Worm (Caenorhabditis elegans) whole organism, L2 larva: ENCODE measurements around the gene ifp-1.

Experiments
- aly-2 ChIP-seq: fragments of 150-350 bp; optimal IDR thresholded peaks from 2 replicates; lab custom pipeline; 2014; ENCODE audit warnings: missing biosample characterization, missing genetic modification characterization
- nhr-237 ChIP-seq: fragments of 150-350 bp; optimal IDR thresholded peaks from 2 replicates; lab custom pipeline; 2014; ENCODE audit warnings: missing biosample characterization, missing genetic modification characterization
- snpc-4 ChIP-seq: fragments of 150-350 bp; optimal IDR thresholded peaks from 2 replicates; lab custom pipeline; 2014; ENCODE audit warnings: missing biosample characterization, missing genetic modification characterization

DNA sequence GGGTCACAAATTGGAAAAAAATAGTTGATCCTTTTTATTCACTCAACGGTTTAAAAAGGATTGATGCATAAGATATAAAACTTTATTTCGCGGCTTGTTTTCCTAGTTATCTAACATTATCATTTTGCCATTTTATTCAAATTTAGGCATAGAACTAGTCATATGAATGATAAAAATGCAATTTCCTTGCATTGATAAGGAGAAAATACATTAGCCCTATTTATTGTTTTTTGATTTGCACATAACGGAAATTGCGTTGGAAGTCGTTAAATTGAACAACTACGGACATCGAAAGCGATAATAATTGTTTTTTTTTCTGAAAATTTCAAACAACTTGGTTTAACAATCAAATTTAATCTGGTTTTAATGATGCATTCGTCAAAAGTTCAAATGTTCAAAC is 7.3 kb upstream of the ifp-1 start:
- no peak for TF ChIP-seq aly-2 (tag; lab: Kevin White, UChicago)
- TF ChIP-seq snpc-4 = no peak
- TF ChIP-seq nhr-237 (tag; lab: Kevin White, UChicago) = no peak
